Fruit fly (Drosophila melanogaster) whole organism, embryonic: ENCODE data around the gene CG7943.

Source experiments
- ATbp ChIP-seq: fragments of 200-800 bp; sonication (Bioruptor generic); optimal IDR thresholded peaks from 2 replicates; lab custom pipeline; 2017; ENCODE audit warnings: missing biosample characterization, mild to moderate bottlenecking, missing genetic modification characterization, missing genetic modification reagents
- Atf3 ChIP-seq: fragments of 200-800 bp; sonication (Bioruptor generic); optimal IDR thresholded peaks from 3 replicates; lab custom pipeline; 2016; ENCODE audit warnings: missing biosample characterization, missing genetic modification characterization
- B-H2 ChIP-seq: fragments of 200-800 bp; sonication (Bioruptor generic); optimal IDR thresholded peaks from 2 replicates; lab custom pipeline; 2018; ENCODE audit warnings: missing biosample characterization, mild to moderate bottlenecking, missing genetic modification characterization
- CG1233 ChIP-seq: fragments of 200-800 bp; sonication (Bioruptor generic); optimal IDR thresholded peaks from 4 replicates; lab custom pipeline; 2018; ENCODE audit warnings: missing biosample characterization, mild to moderate bottlenecking, missing genetic modification characterization
- CG15479 ChIP-seq: fragments of 200-800 bp; sonication (Bioruptor generic); optimal IDR thresholded peaks from 3 replicates; lab custom pipeline; 2019; ENCODE audit warnings: missing biosample characterization, mild to moderate bottlenecking, missing genetic modification characterization, moderate library complexity
- CG17186 ChIP-seq: fragments of 200-800 bp; sonication (Bioruptor generic); optimal IDR thresholded peaks from 3 replicates; lab custom pipeline; 2017; ENCODE audit warnings: missing biosample characterization, missing genetic modification reagents, missing genetic modification characterization
- CG30020 ChIP-seq: fragments of 200-800 bp; optimal IDR thresholded peaks from 2 replicates; lab custom pipeline; 2019; ENCODE audit warnings: missing biosample characterization, mild to moderate bottlenecking, missing genetic modification characterization, moderate library complexity
- CG31365 ChIP-seq: fragments of 200-800 bp; sonication (Bioruptor generic); optimal IDR thresholded peaks from 2 replicates; lab custom pipeline; 2018; ENCODE audit warnings: missing biosample characterization, mild to moderate bottlenecking, missing genetic modification characterization
- CG31388 ChIP-seq: fragments of 200-800 bp; sonication (Bioruptor generic); optimal IDR thresholded peaks from 2 replicates; lab custom pipeline; 2016; ENCODE audit warnings: missing biosample characterization, missing genetic modification characterization
- CG31441 ChIP-seq: fragments of 200-800 bp; sonication (Bioruptor generic); IDR thresholded peaks from 2 replicates; pipeline ENCODE4 v1.3.6; 2022; ENCODE audit warnings: missing biosample characterization, missing genetic modification characterization
- CG3163 ChIP-seq: fragments of 200-800 bp; sonication (Bioruptor generic); optimal IDR thresholded peaks from 3 replicates; lab custom pipeline; 2016; ENCODE audit warnings: missing biosample characterization, missing genetic modification characterization
- CG32532 ChIP-seq: fragments of 200-800 bp; sonication (Bioruptor generic); IDR thresholded peaks from 2 replicates; pipeline ENCODE4 v1.3.6; 2022; ENCODE audit warnings: missing biosample characterization, missing genetic modification characterization
- CG7556 ChIP-seq: fragments of 200-800 bp; sonication (Bioruptor generic); optimal IDR thresholded peaks from 2 replicates; lab custom pipeline; 2017; ENCODE audit warnings: missing biosample characterization, mild to moderate bottlenecking, missing genetic modification characterization
- CG7745 ChIP-seq: fragments of 200-800 bp; sonication (Bioruptor generic); optimal IDR thresholded peaks from 2 replicates; lab custom pipeline; 2018; ENCODE audit warnings: missing biosample characterization, mild to moderate bottlenecking, missing genetic modification characterization, moderate library complexity
- CG8089 ChIP-seq: fragments of 200-800 bp; sonication (Bioruptor generic); optimal IDR thresholded peaks from 3 replicates; lab custom pipeline; 2016; ENCODE audit warnings: missing biosample characterization, missing genetic modification characterization
- CG8359 ChIP-seq: fragments of 200-800 bp; sonication (Bioruptor generic); optimal IDR thresholded peaks from 2 replicates; lab custom pipeline; 2017; ENCODE audit warnings: missing biosample characterization, mild to moderate bottlenecking, missing genetic modification characterization, borderline replicate concordance
- CrebB ChIP-seq: fragments of 200-800 bp; sonication (Bioruptor generic); optimal IDR thresholded peaks from 3 replicates; lab custom pipeline; 2018; ENCODE audit warnings: missing biosample characterization, mild to moderate bottlenecking, missing genetic modification characterization
- Dll ChIP-seq: fragments of 200-800 bp; sonication (Bioruptor generic); IDR thresholded peaks from 4 replicates; pipeline ENCODE4 v1.3.6; 2022; ENCODE audit warnings: missing biosample characterization, missing genetic modification characterization; ENCODE audit not compliant: partially characterized antibody
- Doc3 ChIP-seq: fragments of 200-800 bp; sonication (Bioruptor generic); IDR thresholded peaks from 3 replicates; pipeline ENCODE4 v1.3.6; 2022; ENCODE audit warnings: missing biosample characterization, missing genetic modification characterization; ENCODE audit not compliant: partially characterized antibody
- E2f2 ChIP-seq: fragments of 200-800 bp; sonication (Bioruptor generic); IDR thresholded peaks from 2 replicates; pipeline ENCODE4 v1.3.6; 2022; ENCODE audit warnings: missing biosample characterization, missing genetic modification characterization
- Ets97D ChIP-seq: fragments of 200-800 bp; sonication (Bioruptor generic); optimal IDR thresholded peaks from 3 replicates; lab custom pipeline; 2016; ENCODE audit warnings: missing biosample characterization, missing genetic modification characterization
- Fer2 ChIP-seq: fragments of 200-800 bp; sonication (Bioruptor generic); optimal IDR thresholded peaks from 2 replicates; lab custom pipeline; 2018; ENCODE audit warnings: missing biosample characterization, mild to moderate bottlenecking, missing genetic modification characterization, moderate library complexity
- Hey ChIP-seq: fragments of 200-800 bp; sonication (Bioruptor generic); optimal IDR thresholded peaks from 3 replicates; lab custom pipeline; 2018; ENCODE audit warnings: missing biosample characterization, mild to moderate bottlenecking, missing genetic modification characterization
- Hmx ChIP-seq: fragments of 200-800 bp; sonication (Bioruptor generic); optimal IDR thresholded peaks from 2 replicates; lab custom pipeline; 2016; ENCODE audit warnings: missing biosample characterization, missing genetic modification characterization
- Hr39 ChIP-seq: fragments of >200 bp; optimal IDR thresholded peaks from 2 replicates; lab custom pipeline; 2017
- Kr ChIP-seq: fragments of 200-800 bp; sonication (Bioruptor generic); optimal IDR thresholded peaks from 2 replicates; lab custom pipeline; 2017; ENCODE audit warnings: missing biosample characterization, mild to moderate bottlenecking, missing genetic modification characterization
- Xrp1 ChIP-seq: fragments of 200-800 bp; sonication (Bioruptor generic); IDR thresholded peaks from 2 replicates; pipeline ENCODE4 v1.3.6; 2022; ENCODE audit warnings: missing biosample characterization, missing genetic modification characterization
- YL-1 ChIP-seq: fragments of 200-800 bp; sonication (Bioruptor generic); optimal IDR thresholded peaks from 3 replicates; lab custom pipeline; 2017; ENCODE audit warnings: missing biosample characterization, mild to moderate bottlenecking, missing genetic modification characterization
- abd-A ChIP-seq: fragments of 200-800 bp; sonication (Bioruptor generic); optimal IDR thresholded peaks from 3 replicates; lab custom pipeline; 2019; ENCODE audit warnings: missing biosample characterization, mild to moderate bottlenecking, missing genetic modification characterization, moderate library complexity
- ase ChIP-seq: fragments of 200-800 bp; sonication (Bioruptor generic); IDR thresholded peaks from 3 replicates; pipeline ENCODE4 v1.3.6; 2022; ENCODE audit warnings: missing biosample characterization, missing genetic modification characterization
- bigmax ChIP-seq: fragments of 200-800 bp; sonication (Bioruptor generic); optimal IDR thresholded peaks from 2 replicates; lab custom pipeline; 2018; ENCODE audit warnings: missing biosample characterization, mild to moderate bottlenecking, missing genetic modification characterization
- bsh ChIP-seq, 2 experiments: fragments of 200-800 bp; sonication (Bioruptor generic); optimal IDR thresholded peaks; 2 replicates each; lab custom pipeline; 2017 to 2018; ENCODE audit warnings: mild to moderate bottlenecking in 2 of 2, missing biosample characterization in 2 of 2, missing genetic modification characterization in 2 of 2, moderate library complexity in 1 of 2
- btn ChIP-seq: fragments of 200-800 bp; sonication (Bioruptor generic); optimal IDR thresholded peaks from 2 replicates; lab custom pipeline; 2016; ENCODE audit warnings: missing biosample characterization, missing genetic modification characterization
- cato ChIP-seq: fragments of 200-800 bp; sonication (Bioruptor generic); optimal IDR thresholded peaks from 2 replicates; lab custom pipeline; 2016; ENCODE audit warnings: missing biosample characterization, missing genetic modification characterization, borderline replicate concordance
- chm ChIP-seq: fragments of 200-800 bp; sonication (Bioruptor generic); IDR thresholded peaks from 2 replicates; pipeline ENCODE4 v1.3.6; 2022; ENCODE audit warnings: missing biosample characterization, missing genetic modification characterization
- crc ChIP-seq: fragments of 200-800 bp; sonication (Bioruptor generic); optimal IDR thresholded peaks from 2 replicates; lab custom pipeline; 2016; ENCODE audit warnings: missing biosample characterization, missing genetic modification characterization
- disco-r ChIP-seq: fragments of 200-800 bp; sonication (Bioruptor generic); optimal IDR thresholded peaks from 2 replicates; lab custom pipeline; 2016; ENCODE audit warnings: missing biosample characterization, missing genetic modification characterization
- dmrt11E ChIP-seq: fragments of 200-800 bp; sonication (Bioruptor generic); optimal IDR thresholded peaks from 3 replicates; lab custom pipeline; 2018; ENCODE audit warnings: missing biosample characterization, mild to moderate bottlenecking, missing genetic modification characterization, moderate library complexity
- ftz-f1 ChIP-seq: fragments of 200-800 bp; sonication (Bioruptor generic); optimal IDR thresholded peaks from 2 replicates; lab custom pipeline; 2016; ENCODE audit warnings: missing biosample characterization, missing genetic modification characterization
- jigr1 ChIP-seq: fragments of 200-800 bp; sonication (Bioruptor generic); IDR thresholded peaks from 3 replicates; pipeline ENCODE4 v1.3.6; 2022; ENCODE audit warnings: missing biosample characterization, missing genetic modification characterization
- knrl ChIP-seq: fragments of 200-800 bp; sonication (Bioruptor generic); IDR thresholded peaks from 3 replicates; pipeline ENCODE4 v1.3.6; 2022; ENCODE audit warnings: missing biosample characterization, missing genetic modification characterization; ENCODE audit not compliant: partially characterized antibody
- org-1 ChIP-seq: fragments of 200-800 bp; sonication (Bioruptor generic); optimal IDR thresholded peaks from 2 replicates; lab custom pipeline; 2017; ENCODE audit warnings: missing biosample characterization, missing genetic modification characterization
- peb ChIP-seq: fragments of 200-800 bp; sonication (Bioruptor generic); IDR thresholded peaks from 2 replicates; pipeline ENCODE4 v1.3.6; 2022; ENCODE audit warnings: missing biosample characterization, missing genetic modification characterization
- sens-2 ChIP-seq: fragments of 200-800 bp; sonication (Bioruptor generic); IDR thresholded peaks from 2 replicates; pipeline ENCODE4 v1.3.6; 2022; ENCODE audit warnings: missing biosample characterization, missing genetic modification characterization
- sisA ChIP-seq: fragments of 200-800 bp; sonication (Bioruptor generic); IDR thresholded peaks from 2 replicates; pipeline ENCODE4 v1.3.6; 2022; ENCODE audit warnings: missing biosample characterization, missing genetic modification characterization
- sna ChIP-seq: fragments of 200-800 bp; sonication (Bioruptor generic); IDR thresholded peaks from 2 replicates; pipeline ENCODE4 v1.3.6; 2022; ENCODE audit warnings: missing biosample characterization, missing genetic modification characterization; ENCODE audit not compliant: partially characterized antibody
- sqz ChIP-seq: fragments of 200-800 bp; sonication (Bioruptor generic); optimal IDR thresholded peaks from 3 replicates; lab custom pipeline; 2018; ENCODE audit warnings: missing biosample characterization, mild to moderate bottlenecking, missing genetic modification characterization
- tgo ChIP-seq: fragments of 200-800 bp; sonication (Bioruptor generic); IDR thresholded peaks from 3 replicates; pipeline ENCODE4 v1.3.6; 2022; ENCODE audit warnings: missing biosample characterization, missing genetic modification characterization
- unpg ChIP-seq: fragments of 200-800 bp; sonication (Bioruptor generic); optimal IDR thresholded peaks from 3 replicates; lab custom pipeline; 2018; ENCODE audit warnings: missing biosample characterization, mild to moderate bottlenecking, missing genetic modification characterization, moderate library complexity
- wor ChIP-seq: fragments of 200-800 bp; sonication (Bioruptor generic); IDR thresholded peaks from 2 replicates; pipeline ENCODE4 v1.3.6; 2022; ENCODE audit warnings: missing biosample characterization, missing genetic modification characterization
- yki ChIP-seq: fragments of >200 bp; optimal IDR thresholded peaks from 3 replicates; lab custom pipeline; 2018
- z ChIP-seq: fragments of 200-800 bp; sonication (Bioruptor generic); IDR thresholded peaks from 3 replicates; pipeline ENCODE4 v1.3.6; 2022; ENCODE audit warnings: missing biosample characterization, missing genetic modification characterization

Gene CG7943

DNA sequence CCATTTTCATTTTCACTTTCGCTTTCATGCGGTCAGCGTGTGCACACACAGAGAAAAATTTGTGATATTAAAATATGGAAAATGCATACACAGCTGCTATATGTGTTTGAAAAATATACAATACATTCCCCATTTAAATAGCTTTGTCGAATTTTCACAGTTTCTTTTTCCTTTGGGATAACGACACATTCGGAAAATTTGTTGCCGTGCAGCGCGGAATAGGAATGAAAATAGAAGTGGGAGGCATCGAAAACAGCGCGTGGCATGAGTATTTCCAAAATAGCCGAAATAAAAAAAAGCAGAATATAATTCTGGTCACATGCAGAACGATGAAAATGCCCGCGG, 46.4 kb downstream of the CG7943 start (continued):
- TF ChIP-seq CG15479 (GFP tag; lab: Kevin White, UChicago) (no peak), bsh (GFP tag; optimal IDR thresholded peaks at IDR 0.05; lab: Kevin White, UChicago) (peak in 1 of 2 experiments; percentile 90), Xrp1 (GFP tag; lab: Robert Waterston, UW) (peak; percentile 90), sisA (peak; percentile 92), Fer2 (tag; lab: Kevin White, UChicago) (peak; percentile 69), CG30020 (tag; lab: Kevin White, UChicago) (peak; percentile 2), abd-A (tag; lab: Kevin White, UChicago) (peak; percentile 35), sens-2 (GFP tag; lab: Robert Waterston, UW) (peak; percentile 78), crc (GFP tag; lab: Kevin White, UChicago) (peak; percentile 80), CG1233 (GFP tag; lab: Kevin White, UChicago) (peak; percentile 71), CG8359 (GFP tag; lab: Kevin White, UChicago) (peak; percentile 39), Hr39 (lab: Kevin White, UChicago) (no peak), CG8089 (GFP tag; lab: Kevin White, UChicago) (peak; percentile 66), Kr (GFP tag; lab: Kevin White, UChicago) (no peak), CG17186 (GFP tag; lab: Kevin White, UChicago) (peak; percentile 28), sqz (peak; percentile 17), E2f2 (GFP tag; lab: Robert Waterston, UW) (peak; percentile 57), jigr1 (GFP tag; lab: Robert Waterston, UW) (peak; percentile 55; the same call in 2 of the 3 replicates), Hey (peak; percentile 56), ase (GFP tag; lab: Robert Waterston, UW) (peak; percentile 79), Ets97D (GFP tag; lab: Kevin White, UChicago) (peak; percentile 57), chm (GFP tag; lab: Robert Waterston, UW) (peak; percentile 87), CG31365 (tag; lab: Kevin White, UChicago) (peak; percentile 51), CG7556 (peak; percentile 83), bigmax (GFP tag; lab: Kevin White, UChicago) (no peak), Hmx (GFP tag; lab: Kevin White, UChicago) (peak; percentile 26), CG31388 (GFP tag; lab: Kevin White, UChicago) (peak; percentile 62), org-1 (GFP tag; lab: Kevin White, UChicago) (peak; percentile 78), Dll (no peak), disco-r (GFP tag; lab: Kevin White, UChicago) (peak; percentile 75), z (GFP tag; lab: Robert Waterston, UW) (no peak; the same call in 2 of the 3 replicates), knrl (GFP tag; lab: Robert Waterston, UW) (no peak), Atf3 (GFP tag; lab: Kevin White, UChicago) (peak; percentile 79), Doc3 (GFP tag; lab: Robert Waterston, UW) (no peak), sna (GFP tag; lab: Robert Waterston, UW) (no peak), cato (peak; percentile 58), ATbp (GFP tag; lab: Kevin White, UChicago) (peak; percentile 87), YL-1 (GFP tag; lab: Kevin White, UChicago) (peak; percentile 16), CG32532 (peak; percentile 91), CG7745 (tag; lab: Kevin White, UChicago) (no peak), peb (peak; percentile 77), dmrt11E (tag; lab: Kevin White, UChicago) (peak; percentile 41), yki (no peak), wor (peak; percentile 80; the same call in 1 of the 2 replicates), btn (GFP tag; lab: Kevin White, UChicago) (peak; percentile 74), B-H2 (GFP tag; lab: Kevin White, UChicago) (peak; percentile 72), CG3163 (GFP tag; lab: Kevin White, UChicago) (peak; percentile 66), tgo (GFP tag; lab: Robert Waterston, UW) (peak; percentile 79), CG31441 (GFP tag; lab: Robert Waterston, UW) (peak; percentile 77), ftz-f1 (peak; percentile 37), unpg (peak; percentile 86), CrebB (tag; lab: Kevin White, UChicago) (peak; percentile 74)
